Fruit fly (Drosophila melanogaster) S2 (cell line): ENCODE measurements around the gene CG11537.

Source experiments
- CG8478 ChIP-seq: fragments of >200 bp; optimal IDR thresholded peaks from 2 replicates; lab custom pipeline; 2018
- CTCF ChIP-seq, 2 experiments: fragments of >200 bp; optimal IDR thresholded peaks; 2 replicates each; lab custom pipeline; 2018

DNA sequence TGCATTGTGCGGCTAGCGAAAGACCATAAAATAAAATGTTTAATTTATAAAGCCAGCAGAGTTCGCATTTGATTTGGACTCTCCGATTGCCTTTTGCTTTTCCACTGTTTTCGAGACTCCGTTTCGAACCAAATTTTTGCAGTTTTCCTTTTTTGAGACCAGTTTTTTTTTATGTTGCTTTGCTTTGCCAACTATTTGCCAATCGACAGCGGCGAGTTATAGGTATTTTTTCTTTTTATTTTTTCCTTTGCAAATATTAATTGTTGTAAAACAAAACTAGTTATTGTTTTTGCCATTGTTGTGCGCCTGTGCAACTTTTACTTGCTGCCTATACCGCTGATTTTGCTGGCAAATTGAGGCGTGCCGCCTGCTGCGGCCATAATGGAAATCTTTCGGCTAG is 37.7 kb downstream of the CG11537 start:
- no peak for TF ChIP-seq CTCF (optimal IDR thresholded peaks at IDR 0.05; lab: Kevin White, UChicago)
- TF ChIP-seq CG8478 (lab: Kevin White, UChicago), result no peak
